Worm (Caenorhabditis elegans): ENCODE data around the gene ttr-30.

DNA sequence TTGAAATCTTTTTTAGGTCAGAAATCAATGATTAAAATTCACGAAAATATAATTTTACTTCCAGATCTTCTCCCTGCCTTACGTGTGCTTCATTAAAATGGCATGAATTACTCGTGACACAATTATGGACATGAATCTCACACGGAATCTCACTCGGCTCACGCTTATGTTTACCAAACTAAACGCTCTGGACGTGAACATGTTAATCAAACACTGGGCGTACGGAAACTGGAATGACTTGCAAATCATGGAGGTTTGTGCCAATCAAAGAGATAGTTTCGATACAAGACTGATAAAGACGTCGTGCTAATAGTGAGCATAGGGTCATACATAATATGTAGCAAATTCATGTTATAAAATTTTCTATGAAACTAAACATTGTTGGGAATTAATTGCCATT lies 16.2 kb upstream of the ttr-30 start:
- TF ChIP-seq him-1 (tag; optimal IDR thresholded peaks at IDR 0.05), result no peak
- TF ChIP-seq dao-5 (tag; optimal IDR thresholded peaks at IDR 0.05), result no peak

Data from whole organism, L4/young adult.